Fruit fly (Drosophila melanogaster) whole organism, embryonic: ENCODE results near the gene RpS8.

Source experiments
- ATbp ChIP-seq: fragments of 200-800 bp; sonication (Bioruptor generic); optimal IDR thresholded peaks from 2 replicates; lab custom pipeline; 2017; ENCODE audit warnings: missing biosample characterization, mild to moderate bottlenecking, missing genetic modification characterization, missing genetic modification reagents
- CG11085 ChIP-seq: fragments of 200-800 bp; sonication (Bioruptor generic); IDR thresholded peaks from 2 replicates; pipeline ENCODE4 v1.3.6; 2022; ENCODE audit warnings: missing biosample characterization, missing genetic modification characterization
- CG11247 ChIP-seq: fragments of 200-800 bp; sonication (Bioruptor generic); IDR thresholded peaks from 2 replicates; pipeline ENCODE4 v1.3.6; 2022; ENCODE audit warnings: missing biosample characterization, missing genetic modification characterization
- CG11504 ChIP-seq: fragments of 200-800 bp; sonication (Bioruptor generic); optimal IDR thresholded peaks from 3 replicates; lab custom pipeline; 2019; ENCODE audit warnings: missing biosample characterization, mild to moderate bottlenecking, missing genetic modification characterization, moderate library complexity
- CG13296 ChIP-seq: fragments of 200-800 bp; sonication (Bioruptor generic); optimal IDR thresholded peaks from 3 replicates; lab custom pipeline; 2018; ENCODE audit warnings: missing biosample characterization, mild to moderate bottlenecking, missing genetic modification characterization
- CG17359 ChIP-seq: fragments of 200-800 bp; sonication (Bioruptor generic); optimal IDR thresholded peaks from 3 replicates; lab custom pipeline; 2018; ENCODE audit warnings: missing biosample characterization, mild to moderate bottlenecking, missing genetic modification characterization, moderate library complexity
- CG17829 ChIP-seq: fragments of 200-800 bp; optimal IDR thresholded peaks from 2 replicates; lab custom pipeline; 2019; ENCODE audit warnings: missing biosample characterization, mild to moderate bottlenecking, missing genetic modification characterization, moderate library complexity
- CG3065 ChIP-seq: fragments of 200-800 bp; sonication (Bioruptor generic); optimal IDR thresholded peaks from 2 replicates; lab custom pipeline; 2016; ENCODE audit warnings: missing biosample characterization, missing genetic modification characterization
- CG3163 ChIP-seq: fragments of 200-800 bp; sonication (Bioruptor generic); optimal IDR thresholded peaks from 3 replicates; lab custom pipeline; 2016; ENCODE audit warnings: missing biosample characterization, missing genetic modification characterization
- CG3281 ChIP-seq: fragments of 200-800 bp; sonication (Bioruptor generic); optimal IDR thresholded peaks from 3 replicates; lab custom pipeline; 2017; ENCODE audit warnings: missing biosample characterization, mild to moderate bottlenecking, missing genetic modification characterization
- CG3847 ChIP-seq: fragments of 200-800 bp; sonication (Bioruptor generic); IDR thresholded peaks from 2 replicates; pipeline ENCODE4 v1.3.6; 2022; ENCODE audit warnings: missing biosample characterization, missing genetic modification characterization
- CG4707 ChIP-seq: fragments of 200-800 bp; sonication (Bioruptor generic); optimal IDR thresholded peaks from 2 replicates; lab custom pipeline; 2018; ENCODE audit warnings: missing biosample characterization, mild to moderate bottlenecking, missing genetic modification characterization, moderate library complexity
- CG4854 ChIP-seq: fragments of 200-800 bp; sonication (Bioruptor generic); optimal IDR thresholded peaks from 2 replicates; lab custom pipeline; 2016; ENCODE audit warnings: missing biosample characterization, missing genetic modification characterization, inconsistent platforms
- CG7839 ChIP-seq: fragments of 200-800 bp; sonication (Bioruptor generic); optimal IDR thresholded peaks from 3 replicates; lab custom pipeline; 2018; ENCODE audit warnings: missing biosample characterization, mild to moderate bottlenecking, missing genetic modification characterization, moderate library complexity
- CG8388 ChIP-seq: fragments of 200-800 bp; sonication (Bioruptor generic); optimal IDR thresholded peaks from 2 replicates; lab custom pipeline; 2019; ENCODE audit warnings: missing biosample characterization, mild to moderate bottlenecking, missing genetic modification characterization, moderate library complexity
- CrebB ChIP-seq: fragments of 200-800 bp; sonication (Bioruptor generic); optimal IDR thresholded peaks from 3 replicates; lab custom pipeline; 2018; ENCODE audit warnings: missing biosample characterization, mild to moderate bottlenecking, missing genetic modification characterization
- Dref ChIP-seq: fragments of 200-800 bp; sonication (Bioruptor generic); IDR thresholded peaks from 2 replicates; pipeline ENCODE4 v1.3.6; 2022; ENCODE audit warnings: missing biosample characterization, missing genetic modification characterization
- GATAe ChIP-seq: fragments of 200-800 bp; sonication (Bioruptor generic); conservative IDR thresholded peaks from 2 replicates; pipeline ENCODE4 v1.3.6; 2022; ENCODE audit warnings: missing biosample characterization, missing genetic modification characterization
- Gsc ChIP-seq: fragments of 200-800 bp; sonication (Bioruptor generic); IDR thresholded peaks from 2 replicates; pipeline ENCODE4 v1.3.6; 2022; ENCODE audit warnings: missing biosample characterization, missing genetic modification characterization
- H2.0 ChIP-seq: fragments of 200-800 bp; sonication (Bioruptor generic); IDR thresholded peaks from 2 replicates; pipeline ENCODE4 v1.3.6; 2022; ENCODE audit warnings: missing biosample characterization, missing genetic modification characterization
- Hmr ChIP-seq: fragments of 200-800 bp; sonication (Bioruptor generic); optimal IDR thresholded peaks from 3 replicates; lab custom pipeline; 2017; ENCODE audit warnings: mild to moderate bottlenecking, missing biosample characterization, missing genetic modification reagents, missing genetic modification characterization
- Lpt ChIP-seq: fragments of >200 bp; optimal IDR thresholded peaks from 2 replicates; lab custom pipeline; 2018; ENCODE audit warnings: missing biosample characterization, missing genetic modification characterization
- MTF-1 ChIP-seq: fragments of 200-800 bp; sonication (Bioruptor generic); optimal IDR thresholded peaks from 2 replicates; lab custom pipeline; 2018; ENCODE audit warnings: missing biosample characterization, mild to moderate bottlenecking, missing genetic modification characterization, borderline replicate concordance
- Med ChIP-seq: fragments of 200-800 bp; sonication (Bioruptor generic); peaks from one replicate; lab custom pipeline; 2016; ENCODE audit warnings: missing biosample characterization, missing genetic modification characterization, mild to moderate bottlenecking, inconsistent platforms, moderate library complexity
- Opbp ChIP-seq: fragments of 200-800 bp; sonication (Bioruptor generic); IDR thresholded peaks from 3 replicates; pipeline ENCODE4 v1.3.6; 2022; ENCODE audit warnings: missing biosample characterization, missing genetic modification characterization; ENCODE audit not compliant: partially characterized antibody
- Ssrp ChIP-seq: fragments of 200-800 bp; sonication (Bioruptor generic); optimal IDR thresholded peaks from 2 replicates; lab custom pipeline; 2018; ENCODE audit warnings: missing biosample characterization, mild to moderate bottlenecking, missing genetic modification characterization, moderate library complexity
- ara ChIP-seq: fragments of 200-800 bp; sonication (Bioruptor generic); IDR thresholded peaks from 2 replicates; pipeline ENCODE4 v1.3.6; 2022; ENCODE audit warnings: missing biosample characterization, missing genetic modification characterization
- bigmax ChIP-seq: fragments of 200-800 bp; sonication (Bioruptor generic); optimal IDR thresholded peaks from 2 replicates; lab custom pipeline; 2018; ENCODE audit warnings: missing biosample characterization, mild to moderate bottlenecking, missing genetic modification characterization
- btn ChIP-seq: fragments of 200-800 bp; sonication (Bioruptor generic); optimal IDR thresholded peaks from 2 replicates; lab custom pipeline; 2016; ENCODE audit warnings: missing biosample characterization, missing genetic modification characterization
- chif ChIP-seq, 2 experiments: fragments of 200-800 bp; sonication (Bioruptor generic); optimal IDR thresholded peaks; 3 replicates each; lab custom pipeline; 2016; ENCODE audit warnings: missing biosample characterization in 2 of 2, missing genetic modification characterization in 2 of 2
- ci ChIP-seq: fragments of 200-800 bp; sonication (Bioruptor generic); IDR thresholded peaks from 3 replicates; pipeline ENCODE4 v1.3.6; 2022; ENCODE audit warnings: missing biosample characterization, missing genetic modification characterization
- dimm ChIP-seq: fragments of 200-800 bp; sonication (Bioruptor generic); IDR thresholded peaks from 2 replicates; pipeline ENCODE4 v1.3.6; 2022; ENCODE audit warnings: missing biosample characterization, missing genetic modification characterization
- esg ChIP-seq: fragments of 200-800 bp; sonication (Bioruptor generic); conservative IDR thresholded peaks from 2 replicates; pipeline ENCODE4 v1.3.6; 2022; ENCODE audit warnings: missing biosample characterization, missing genetic modification characterization
- eyg ChIP-seq: fragments of 200-800 bp; sonication (Bioruptor generic); optimal IDR thresholded peaks from 3 replicates; lab custom pipeline; 2016; ENCODE audit warnings: missing biosample characterization, missing genetic modification characterization
- fd102C ChIP-seq: fragments of 200-800 bp; sonication (Bioruptor generic); optimal IDR thresholded peaks from 2 replicates; lab custom pipeline; 2018; ENCODE audit warnings: missing biosample characterization, mild to moderate bottlenecking, missing genetic modification characterization, moderate library complexity
- fru ChIP-seq: fragments of >200 bp; optimal IDR thresholded peaks from 2 replicates; lab custom pipeline; 2017
- h ChIP-seq: fragments of >200 bp; optimal IDR thresholded peaks from 2 replicates; lab custom pipeline; 2017
- hkb ChIP-seq, 2 experiments: fragments of 200-800 bp in 1 of 2; fragments of >200 bp in 1 of 2; sonication (Bioruptor generic) in 1 of 2; IDR thresholded peaks in 1 of 2; optimal IDR thresholded peaks in 1 of 2; 2 replicates each; pipeline versions ENCODE4 v1.3.6 to Lab custom; 2017 to 2022; ENCODE audit warnings: missing biosample characterization in 1 of 2, missing genetic modification characterization in 1 of 2
- jumu ChIP-seq: fragments of 200-800 bp; sonication (Bioruptor generic); optimal IDR thresholded peaks from 3 replicates; lab custom pipeline; 2016; ENCODE audit warnings: missing biosample characterization, missing genetic modification characterization
- kay ChIP-seq: fragments of 200-800 bp; sonication (Bioruptor generic); optimal IDR thresholded peaks from 2 replicates; lab custom pipeline; 2016; ENCODE audit warnings: missing biosample characterization, missing genetic modification characterization
- klu ChIP-seq: fragments of 200-800 bp; sonication (Bioruptor generic); IDR thresholded peaks from 2 replicates; pipeline ENCODE4 v1.3.6; 2022; ENCODE audit warnings: missing biosample characterization, missing genetic modification characterization
- kni ChIP-seq: fragments of 200-800 bp; sonication (Bioruptor generic); optimal IDR thresholded peaks from 3 replicates; lab custom pipeline; 2017; ENCODE audit warnings: mild to moderate bottlenecking, missing biosample characterization, missing genetic modification reagents, missing genetic modification characterization
- lmd ChIP-seq: fragments of 200-800 bp; sonication (Bioruptor generic); IDR thresholded peaks from 2 replicates; pipeline ENCODE4 v1.3.6; 2022; ENCODE audit warnings: missing biosample characterization, missing genetic modification characterization
- lov ChIP-seq, 2 experiments: fragments of 200-800 bp in 1 of 2; fragments of >200 bp in 1 of 2; sonication (Bioruptor generic) in 1 of 2; IDR thresholded peaks in 1 of 2; optimal IDR thresholded peaks in 1 of 2; 2 replicates in 1 of 2; 3 replicates in 1 of 2; pipeline versions ENCODE4 v1.3.6 to Lab custom; 2017 to 2022; ENCODE audit warnings: missing biosample characterization in 1 of 2, missing genetic modification characterization in 1 of 2
- onecut ChIP-seq: fragments of 200-800 bp; sonication (Bioruptor generic); IDR thresholded peaks from 2 replicates; pipeline ENCODE4 v1.3.6; 2022; ENCODE audit warnings: missing biosample characterization, missing genetic modification characterization
- tin ChIP-seq: fragments of 200-800 bp; sonication (Bioruptor generic); optimal IDR thresholded peaks from 3 replicates; lab custom pipeline; 2016; ENCODE audit warnings: missing biosample characterization, missing genetic modification characterization
- tup ChIP-seq: fragments of 200-800 bp; sonication (Bioruptor generic); optimal IDR thresholded peaks from 2 replicates; lab custom pipeline; 2016; ENCODE audit warnings: missing biosample characterization, mild to moderate bottlenecking, missing genetic modification characterization, moderate library complexity
- unc-4 ChIP-seq: fragments of 200-800 bp; sonication (Bioruptor generic); IDR thresholded peaks from 2 replicates; pipeline ENCODE4 v1.3.6; 2022; ENCODE audit warnings: missing biosample characterization, missing genetic modification characterization; ENCODE audit not compliant: partially characterized antibody
- zfh1 ChIP-seq: fragments of 200-800 bp; sonication (Bioruptor generic); IDR thresholded peaks from 3 replicates; pipeline ENCODE4 v1.3.6; 2022; ENCODE audit warnings: missing biosample characterization, missing genetic modification characterization
- zfh2 ChIP-seq: fragments of 200-800 bp; sonication (Bioruptor generic); optimal IDR thresholded peaks from 2 replicates; lab custom pipeline; 2016; ENCODE audit warnings: missing biosample characterization, missing genetic modification characterization

Gene RpS8

dm6 chr3R:29847126-29847525 is 14.3 kb upstream of the RpS8 start (continued):
- no peak for TF ChIP-seq CG17359 (tag; lab: Kevin White, UChicago)
- no peak for TF ChIP-seq btn (GFP tag; lab: Kevin White, UChicago)
- TF ChIP-seq CG13296, result no peak
- no peak for TF ChIP-seq CG17829 (tag; lab: Kevin White, UChicago)
- TF ChIP-seq tin (GFP tag; lab: Kevin White, UChicago), result no peak
- TF ChIP-seq hkb (optimal IDR thresholded peaks at IDR 0.05; lab: Kevin White, UChicago), result no peak
- 0 out of 2 replicates have a peak, but pooled peaks have one; percentile 18 for TF ChIP-seq hkb (GFP tag; IDR thresholded peaks at IDR 0.05; lab: Robert Waterston, UW)
- TF ChIP-seq fru (lab: Kevin White, UChicago), result no peak
- TF ChIP-seq kni (GFP tag; lab: Kevin White, UChicago), result no peak
- TF ChIP-seq ci (GFP tag; lab: Robert Waterston, UW), result peak; percentile 48; the same call in 1 of the 3 replicates
- TF ChIP-seq Hmr (GFP tag; lab: Kevin White, UChicago), result no peak
- no peak for TF ChIP-seq CG11504 (tag; lab: Kevin White, UChicago)
- no peak for TF ChIP-seq CG11085 (GFP tag; lab: Robert Waterston, UW)
- TF ChIP-seq Med (GFP tag; lab: Kevin White, UChicago), result peak; percentile 74
- 0 out of 2 replicates have a peak, but pooled peaks have one; percentile 7 for TF ChIP-seq CG11247
- TF ChIP-seq CG3065 (GFP tag; lab: Kevin White, UChicago), result no peak
- TF ChIP-seq MTF-1 (GFP tag; lab: Kevin White, UChicago), result no peak
- 0 out of 3 replicates have a peak, but pooled peaks have one; percentile 19 for TF ChIP-seq zfh1 (GFP tag; lab: Robert Waterston, UW)
- peak; percentile 15 for TF ChIP-seq Ssrp (tag; lab: Kevin White, UChicago)
- TF ChIP-seq jumu (GFP tag; lab: Kevin White, UChicago), result no peak
- TF ChIP-seq lov (optimal IDR thresholded peaks at IDR 0.05; lab: Kevin White, UChicago), result no peak
- no peak for TF ChIP-seq lov (GFP tag; IDR thresholded peaks at IDR 0.05; lab: Robert Waterston, UW)
- no peak for TF ChIP-seq lmd (GFP tag; lab: Robert Waterston, UW)
- TF ChIP-seq CG4854, result no peak
- no peak for TF ChIP-seq CG3163 (GFP tag; lab: Kevin White, UChicago)
- TF ChIP-seq chif (GFP tag; optimal IDR thresholded peaks at IDR 0.05; lab: Kevin White, UChicago), result peak in 1 of 2 experiments; percentile 28
- peak; percentile 51; the same call in 1 of the 2 replicates for TF ChIP-seq ara (GFP tag; lab: Robert Waterston, UW)
- TF ChIP-seq CG7839 (tag; lab: Kevin White, UChicago), result no peak
- no peak for TF ChIP-seq Lpt (GFP tag; lab: Kevin White, UChicago)

dm6 chr3R:29857228-29857627 is 4.2 kb upstream of the RpS8 start, which contains the start of gene dgt1:
dgt1 (minus strand) TSS chr3R:29857491.
- TF ChIP-seq esg (GFP tag; lab: Robert Waterston, UW) (no peak), CG8388 (GFP tag; lab: Kevin White, UChicago) (no peak), CG4707 (no peak), GATAe (GFP tag; lab: Robert Waterston, UW) (no peak), H2.0 (no peak), Gsc (GFP tag; lab: Robert Waterston, UW) (no peak), onecut (GFP tag; lab: Robert Waterston, UW) (no peak), CrebB (tag; lab: Kevin White, UChicago) (no peak), h (no peak), MTF-1 (GFP tag; lab: Kevin White, UChicago) (no peak), dimm (no peak), kay (GFP tag; lab: Kevin White, UChicago) (no peak), klu (GFP tag; lab: Robert Waterston, UW) (no peak), unc-4 (GFP tag; lab: Robert Waterston, UW) (0 out of 2 replicates have a peak, but pooled peaks have one; percentile 16), tup (no peak), CG3281 (GFP tag; lab: Kevin White, UChicago) (no peak), CG3847 (peak; percentile 24; the same call in 1 of the 2 replicates), bigmax (GFP tag; lab: Kevin White, UChicago) (peak; percentile 90), Opbp (GFP tag; lab: Robert Waterston, UW) (peak; percentile 58; the same call in 1 of the 3 replicates), Dref (GFP tag; lab: Robert Waterston, UW) (peak; percentile 29; the same call in 1 of the 2 replicates), ATbp (GFP tag; lab: Kevin White, UChicago) (no peak), ci (GFP tag; lab: Robert Waterston, UW) (peak; percentile 52; the same call in 1 of the 3 replicates), zfh2 (GFP tag; lab: Kevin White, UChicago) (no peak), eyg (GFP tag; lab: Kevin White, UChicago) (no peak), fd102C (no peak), CG17829 (tag; lab: Kevin White, UChicago) (peak; percentile 41)
